Fruit fly (Drosophila melanogaster) S2 (cell line): ENCODE data around the gene CG34310.

ENCODE experiments used
- CG8478 ChIP-seq: fragments of >200 bp; optimal IDR thresholded peaks from 2 replicates; lab custom pipeline; 2018
- CTCF ChIP-seq, 2 experiments: fragments of >200 bp; optimal IDR thresholded peaks; 2 replicates each; lab custom pipeline; 2018

DNA sequence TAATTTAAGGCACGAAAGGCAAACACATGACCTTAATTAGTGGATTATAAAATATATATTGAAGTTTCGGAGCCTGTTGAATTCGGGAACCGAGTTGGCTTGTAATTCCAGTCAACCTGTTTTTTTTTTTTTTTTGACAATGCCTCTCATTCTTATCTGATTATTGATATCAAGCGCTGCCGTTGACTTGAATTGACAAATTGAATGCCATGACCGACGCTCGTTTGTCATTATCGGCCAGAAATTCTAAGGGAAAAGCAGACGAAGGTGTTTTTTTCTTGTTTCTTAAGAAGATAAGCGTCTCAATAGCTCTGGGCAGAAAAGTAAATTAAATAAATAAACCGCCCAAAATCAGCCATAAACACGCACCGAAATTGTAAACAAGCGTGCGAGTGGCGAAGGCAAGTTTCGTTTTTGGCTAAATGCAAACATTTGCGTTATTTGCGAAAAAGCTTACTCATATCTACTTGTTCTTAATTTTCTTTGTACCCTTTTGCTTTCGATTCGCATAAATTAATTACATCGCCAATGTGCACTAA is 20.2 kb upstream of the CG34310 start:
- no peak for TF ChIP-seq CG8478
- no peak for TF ChIP-seq CTCF (optimal IDR thresholded peaks at IDR 0.05; lab: Kevin White, UChicago)
